Worm (Caenorhabditis elegans): ENCODE results near the gene fbxa-84.

ce11 chrV:15193909-15194308 is 11.7 kb downstream of the fbxa-84 start, which contains the start of gene Y75B12B.13:
- no peak for TF ChIP-seq ztf-29 (GFP tag; IDR thresholded peaks at IDR 0.05)
- no peak for TF ChIP-seq ztf-23 (GFP tag; IDR thresholded peaks at IDR 0.05)
- TF ChIP-seq cog-1 (tag; optimal IDR thresholded peaks at IDR 0.05) = no peak
- no peak for TF ChIP-seq tab-1 (GFP tag; IDR thresholded peaks at IDR 0.05)
- no peak for TF ChIP-seq klf-2 (GFP tag; conservative IDR thresholded peaks at IDR 0.05)
- TF ChIP-seq flt-1 (GFP tag; IDR thresholded peaks at IDR 0.05) = no peak
- no peak for TF ChIP-seq T22C8.4 (GFP tag; IDR thresholded peaks at IDR 0.05)
- no peak for TF ChIP-seq med-1 (GFP tag; optimal IDR thresholded peaks at IDR 0.05; ENCODE audit: insufficient read depth)
- TF ChIP-seq ref-1 (GFP tag; conservative IDR thresholded peaks at IDR 0.05) = no peak
